Fruit fly (Drosophila melanogaster) whole organism, embryonic: ENCODE data around the gene CG16965.

ENCODE experiments used
- ATbp ChIP-seq: fragments of 200-800 bp; sonication (Bioruptor generic); optimal IDR thresholded peaks from 2 replicates; lab custom pipeline; 2017; ENCODE audit warnings: missing biosample characterization, mild to moderate bottlenecking, missing genetic modification characterization, missing genetic modification reagents
- Asciz ChIP-seq: fragments of 200-800 bp; sonication (Bioruptor generic); optimal IDR thresholded peaks from 2 replicates; lab custom pipeline; 2017; ENCODE audit warnings: missing biosample characterization, mild to moderate bottlenecking, missing genetic modification characterization, missing genetic modification reagents
- Atf3 ChIP-seq: fragments of 200-800 bp; sonication (Bioruptor generic); optimal IDR thresholded peaks from 3 replicates; lab custom pipeline; 2016; ENCODE audit warnings: missing biosample characterization, missing genetic modification characterization
- Atf6 ChIP-seq: fragments of 200-800 bp; sonication (Bioruptor generic); IDR thresholded peaks from 2 replicates; pipeline ENCODE4 v1.3.6; 2022; ENCODE audit warnings: missing biosample characterization, missing genetic modification characterization
- CG10462 ChIP-seq: fragments of 200-800 bp; sonication (Bioruptor generic); optimal IDR thresholded peaks from 2 replicates; lab custom pipeline; 2016; ENCODE audit warnings: missing biosample characterization, missing genetic modification characterization
- CG11093 ChIP-seq: fragments of 200-800 bp; sonication (Bioruptor generic); IDR thresholded peaks from 3 replicates; pipeline ENCODE4 v1.3.6; 2022; ENCODE audit warnings: missing biosample characterization, missing genetic modification characterization
- CG11247 ChIP-seq: fragments of 200-800 bp; sonication (Bioruptor generic); IDR thresholded peaks from 2 replicates; pipeline ENCODE4 v1.3.6; 2022; ENCODE audit warnings: missing biosample characterization, missing genetic modification characterization
- CG12942 ChIP-seq: fragments of 200-800 bp; sonication (Bioruptor generic); optimal IDR thresholded peaks from 3 replicates; lab custom pipeline; 2016; ENCODE audit warnings: missing biosample characterization, missing genetic modification characterization
- CG14050 ChIP-seq: fragments of 200-800 bp; sonication (Bioruptor generic); IDR thresholded peaks from 3 replicates; pipeline ENCODE4 v1.3.6; 2022; ENCODE audit warnings: missing biosample characterization, missing genetic modification characterization
- CG14710 ChIP-seq: fragments of 200-800 bp; sonication (Bioruptor generic); optimal IDR thresholded peaks from 3 replicates; lab custom pipeline; 2019; ENCODE audit warnings: missing biosample characterization, mild to moderate bottlenecking, missing genetic modification characterization, moderate library complexity
- CG15479 ChIP-seq: fragments of 200-800 bp; sonication (Bioruptor generic); optimal IDR thresholded peaks from 3 replicates; lab custom pipeline; 2019; ENCODE audit warnings: missing biosample characterization, mild to moderate bottlenecking, missing genetic modification characterization, moderate library complexity
- CG16779 ChIP-seq: fragments of 200-800 bp; sonication (Bioruptor generic); IDR thresholded peaks from 2 replicates; pipeline ENCODE4 v1.3.6; 2022; ENCODE audit warnings: missing biosample characterization, missing genetic modification characterization
- CG16813 ChIP-seq: fragments of 200-800 bp; sonication (Bioruptor generic); IDR thresholded peaks from 3 replicates; pipeline ENCODE4 v1.3.6; 2022; ENCODE audit warnings: missing biosample characterization, missing genetic modification characterization; ENCODE audit not compliant: partially characterized antibody
- CG2120 ChIP-seq: fragments of 200-800 bp; sonication (Bioruptor generic); optimal IDR thresholded peaks from 3 replicates; lab custom pipeline; 2016; ENCODE audit warnings: missing biosample characterization, missing genetic modification characterization
- CG32767 ChIP-seq: fragments of 200-800 bp; sonication (Bioruptor generic); IDR thresholded peaks from 2 replicates; pipeline ENCODE4 v1.3.6; 2022; ENCODE audit warnings: missing biosample characterization, missing genetic modification characterization
- CG3838 ChIP-seq: fragments of 200-800 bp; sonication (Bioruptor generic); optimal IDR thresholded peaks from 3 replicates; lab custom pipeline; 2016; ENCODE audit warnings: missing biosample characterization, missing genetic modification characterization
- CG42726 ChIP-seq: fragments of 200-800 bp; sonication (Bioruptor generic); IDR thresholded peaks from 2 replicates; pipeline ENCODE4 v1.3.6; 2022; ENCODE audit warnings: missing biosample characterization, missing genetic modification characterization; ENCODE audit not compliant: partially characterized antibody
- CG4820 ChIP-seq: fragments of 200-800 bp; sonication (Bioruptor generic); optimal IDR thresholded peaks from 3 replicates; lab custom pipeline; 2016; ENCODE audit warnings: missing biosample characterization, missing genetic modification characterization
- CG6683 ChIP-seq: fragments of 200-800 bp; sonication (Bioruptor generic); optimal IDR thresholded peaks from 2 replicates; lab custom pipeline; 2017; ENCODE audit warnings: missing biosample characterization, mild to moderate bottlenecking, missing genetic modification characterization, missing genetic modification reagents
- CG7839 ChIP-seq: fragments of 200-800 bp; sonication (Bioruptor generic); optimal IDR thresholded peaks from 3 replicates; lab custom pipeline; 2018; ENCODE audit warnings: missing biosample characterization, mild to moderate bottlenecking, missing genetic modification characterization, moderate library complexity
- CG8290 ChIP-seq, 3 experiments: fragments of 200-800 bp; sonication (Bioruptor generic); optimal IDR thresholded peaks; 2 replicates each; lab custom pipeline; 2016 to 2019; ENCODE audit warnings: missing biosample characterization in 3 of 3, missing genetic modification characterization in 3 of 3, mild to moderate bottlenecking in 2 of 3, moderate library complexity in 1 of 3
- CG9797 ChIP-seq: fragments of 200-800 bp; sonication (Bioruptor generic); optimal IDR thresholded peaks from 3 replicates; lab custom pipeline; 2018; ENCODE audit warnings: missing biosample characterization, mild to moderate bottlenecking, missing genetic modification characterization
- CG9932 ChIP-seq: fragments of 200-800 bp; sonication (Bioruptor generic); IDR thresholded peaks from 2 replicates; pipeline ENCODE4 v1.3.6; 2022; ENCODE audit warnings: missing biosample characterization, missing genetic modification characterization
- CkIIα-i1 ChIP-seq: fragments of 200-800 bp; sonication (Bioruptor generic); IDR thresholded peaks from 2 replicates; pipeline ENCODE4 v1.3.6; 2022; ENCODE audit warnings: missing biosample characterization, missing genetic modification characterization
- CrebB ChIP-seq: fragments of 200-800 bp; sonication (Bioruptor generic); optimal IDR thresholded peaks from 3 replicates; lab custom pipeline; 2018; ENCODE audit warnings: missing biosample characterization, mild to moderate bottlenecking, missing genetic modification characterization
- E2f1 ChIP-seq: fragments of 200-800 bp; sonication (Bioruptor generic); IDR thresholded peaks from 2 replicates; pipeline ENCODE4 v1.3.6; 2022; ENCODE audit warnings: missing biosample characterization, missing genetic modification characterization
- Hsf ChIP-seq: fragments of 200-800 bp; sonication (Bioruptor generic); optimal IDR thresholded peaks from 3 replicates; lab custom pipeline; 2016; ENCODE audit warnings: missing biosample characterization, missing genetic modification characterization
- Lpt ChIP-seq: fragments of >200 bp; optimal IDR thresholded peaks from 2 replicates; lab custom pipeline; 2018; ENCODE audit warnings: missing biosample characterization, missing genetic modification characterization
- Max ChIP-seq: fragments of 200-800 bp; sonication (Bioruptor generic); optimal IDR thresholded peaks from 2 replicates; lab custom pipeline; 2016; ENCODE audit warnings: missing biosample characterization, mild to moderate bottlenecking, missing genetic modification characterization
- NK7.1 ChIP-seq: fragments of 200-800 bp; sonication (Bioruptor generic); optimal IDR thresholded peaks from 3 replicates; lab custom pipeline; 2016; ENCODE audit warnings: missing biosample characterization, missing genetic modification characterization
- Ravus ChIP-seq: fragments of 200-800 bp; sonication (Bioruptor generic); IDR thresholded peaks from 2 replicates; pipeline ENCODE4 v1.3.6; 2022; ENCODE audit warnings: missing biosample characterization, missing genetic modification characterization
- Sin3A ChIP-seq: fragments of >200 bp; optimal IDR thresholded peaks from 2 replicates; lab custom pipeline; 2018
- amos ChIP-seq: fragments of 200-800 bp; sonication (Bioruptor generic); IDR thresholded peaks from 2 replicates; pipeline ENCODE4 v1.3.6; 2022; ENCODE audit warnings: missing biosample characterization, missing genetic modification characterization; ENCODE audit not compliant: partially characterized antibody
- btn ChIP-seq: fragments of 200-800 bp; sonication (Bioruptor generic); optimal IDR thresholded peaks from 2 replicates; lab custom pipeline; 2016; ENCODE audit warnings: missing biosample characterization, missing genetic modification characterization
- eyg ChIP-seq: fragments of 200-800 bp; sonication (Bioruptor generic); optimal IDR thresholded peaks from 3 replicates; lab custom pipeline; 2016; ENCODE audit warnings: missing biosample characterization, missing genetic modification characterization
- ind ChIP-seq: fragments of 200-800 bp; sonication (Bioruptor generic); optimal IDR thresholded peaks from 3 replicates; lab custom pipeline; 2016; ENCODE audit warnings: missing biosample characterization, missing genetic modification characterization
- insv ChIP-seq, 2 experiments: fragments of 200-800 bp; sonication (Bioruptor generic); optimal IDR thresholded peaks; 3 replicates each; lab custom pipeline; 2016 to 2018; ENCODE audit warnings: missing biosample characterization in 2 of 2, missing genetic modification characterization in 2 of 2
- kni ChIP-seq: fragments of 200-800 bp; sonication (Bioruptor generic); optimal IDR thresholded peaks from 3 replicates; lab custom pipeline; 2017; ENCODE audit warnings: mild to moderate bottlenecking, missing biosample characterization, missing genetic modification reagents, missing genetic modification characterization
- lola ChIP-seq, 3 experiments: fragments of >200 bp in 2 of 3; fragments of 200-800 bp in 1 of 3; sonication (Bioruptor generic) in 1 of 3; optimal IDR thresholded peaks; 2 replicates each; lab custom pipeline; 2017 to 2019; ENCODE audit warnings: missing biosample characterization in 3 of 3, missing genetic modification characterization in 3 of 3, mild to moderate bottlenecking in 1 of 3, moderate library complexity in 1 of 3
- nerfin-1 ChIP-seq: fragments of 200-800 bp; sonication (Bioruptor generic); optimal IDR thresholded peaks from 3 replicates; lab custom pipeline; 2019; ENCODE audit warnings: missing biosample characterization, mild to moderate bottlenecking, missing genetic modification characterization, moderate library complexity
- peb ChIP-seq: fragments of 200-800 bp; sonication (Bioruptor generic); IDR thresholded peaks from 2 replicates; pipeline ENCODE4 v1.3.6; 2022; ENCODE audit warnings: missing biosample characterization, missing genetic modification characterization
- pnt ChIP-seq: fragments of 200-800 bp; sonication (Bioruptor generic); optimal IDR thresholded peaks from 3 replicates; lab custom pipeline; 2016; ENCODE audit warnings: missing biosample characterization, missing genetic modification characterization
- sna ChIP-seq: fragments of 200-800 bp; sonication (Bioruptor generic); IDR thresholded peaks from 2 replicates; pipeline ENCODE4 v1.3.6; 2022; ENCODE audit warnings: missing biosample characterization, missing genetic modification characterization; ENCODE audit not compliant: partially characterized antibody
- tup ChIP-seq: fragments of 200-800 bp; sonication (Bioruptor generic); optimal IDR thresholded peaks from 2 replicates; lab custom pipeline; 2016; ENCODE audit warnings: missing biosample characterization, mild to moderate bottlenecking, missing genetic modification characterization, moderate library complexity
- usp ChIP-seq: fragments of >200 bp; optimal IDR thresholded peaks from 2 replicates; lab custom pipeline; 2017; ENCODE audit warnings: missing biosample characterization, missing genetic modification characterization
- vnd ChIP-seq: fragments of 200-800 bp; sonication (Bioruptor generic); IDR thresholded peaks from 3 replicates; pipeline ENCODE4 v1.3.6; 2022; ENCODE audit warnings: missing biosample characterization, missing genetic modification characterization; ENCODE audit not compliant: partially characterized antibody
- z ChIP-seq: fragments of 200-800 bp; sonication (Bioruptor generic); IDR thresholded peaks from 3 replicates; pipeline ENCODE4 v1.3.6; 2022; ENCODE audit warnings: missing biosample characterization, missing genetic modification characterization
- zfh1 ChIP-seq: fragments of 200-800 bp; sonication (Bioruptor generic); IDR thresholded peaks from 3 replicates; pipeline ENCODE4 v1.3.6; 2022; ENCODE audit warnings: missing biosample characterization, missing genetic modification characterization

The CG16965 gene

DNA sequence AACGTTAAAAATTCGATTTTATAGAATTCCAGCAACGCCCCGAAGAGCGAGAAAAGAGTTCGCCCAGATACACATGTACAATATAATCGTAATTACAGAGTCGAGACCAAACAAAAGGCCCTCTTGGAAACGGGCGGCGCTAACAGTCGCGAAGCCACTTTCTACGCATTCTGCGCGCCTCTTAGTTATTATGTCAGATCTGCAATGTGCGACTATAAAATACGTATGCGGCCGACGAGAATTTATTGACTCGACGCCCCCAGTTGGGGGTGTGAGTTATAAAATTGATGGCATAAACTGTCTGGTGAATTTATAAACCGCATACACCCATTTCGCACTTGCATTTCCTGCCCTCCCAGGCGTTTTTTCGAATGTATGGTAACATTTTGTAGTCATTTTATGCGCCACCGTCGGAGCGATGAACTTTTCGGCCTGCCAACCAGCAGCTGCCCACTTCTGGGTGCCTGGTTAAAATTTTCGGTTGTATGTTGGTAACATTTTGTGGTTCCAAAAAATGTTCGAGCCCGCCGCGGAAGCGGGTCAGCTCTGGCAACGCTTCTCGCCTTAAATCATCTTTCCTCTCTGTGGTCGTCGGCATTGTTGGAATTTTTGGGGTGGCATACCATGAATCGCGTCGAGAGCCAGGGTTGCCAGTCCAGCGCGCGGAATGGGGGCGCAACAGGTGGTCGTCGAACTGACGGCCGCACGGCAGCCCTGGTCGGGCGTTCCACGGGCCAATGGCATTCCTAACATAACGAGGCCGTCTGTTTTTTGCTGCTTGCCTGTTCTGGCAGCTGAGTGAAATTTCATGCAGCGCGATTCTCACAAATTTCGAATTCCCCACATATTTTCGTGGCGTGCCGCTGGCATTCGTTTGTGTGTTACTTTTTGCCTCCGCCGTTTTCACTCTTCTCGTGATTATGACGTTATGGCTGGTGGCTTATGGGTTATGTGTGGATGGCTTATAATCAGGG lies 30.6 kb downstream of the CG16965 start (continued):
- TF ChIP-seq nerfin-1 (tag; lab: Kevin White, UChicago), result peak; percentile 100
- peak in 1 of 2 experiments; percentile 60 for TF ChIP-seq insv (GFP tag; optimal IDR thresholded peaks at IDR 0.05; lab: Kevin White, UChicago)
- no peak for TF ChIP-seq amos (GFP tag; lab: Robert Waterston, UW)
- TF ChIP-seq vnd (GFP tag; lab: Robert Waterston, UW), result no peak
- peak; percentile 60 for TF ChIP-seq CG7839 (tag; lab: Kevin White, UChicago)
- TF ChIP-seq Hsf (GFP tag; lab: Kevin White, UChicago), result peak; percentile 58
- TF ChIP-seq pnt (GFP tag; lab: Kevin White, UChicago), result peak; percentile 71
- no peak for TF ChIP-seq Lpt (GFP tag; lab: Kevin White, UChicago)
- TF ChIP-seq CG16779 (GFP tag; lab: Robert Waterston, UW), result no peak
- TF ChIP-seq Asciz (GFP tag; lab: Kevin White, UChicago), result no peak
- TF ChIP-seq CG12942 (GFP tag; lab: Kevin White, UChicago), result peak; percentile 26
- TF ChIP-seq usp (GFP tag; lab: Kevin White, UChicago), result no peak
- peak; percentile 45 for TF ChIP-seq CG6683 (GFP tag; lab: Kevin White, UChicago)
- no peak for TF ChIP-seq CG9932
- peak; percentile 22 for TF ChIP-seq CG9797 (GFP tag; lab: Kevin White, UChicago)
- no peak for TF ChIP-seq CG42726 (GFP tag; lab: Robert Waterston, UW)
- TF ChIP-seq btn (GFP tag; lab: Kevin White, UChicago), result peak; percentile 66
- no peak for TF ChIP-seq z (GFP tag; lab: Robert Waterston, UW)
- TF ChIP-seq tup, result peak; percentile 24
- TF ChIP-seq ATbp (GFP tag; lab: Kevin White, UChicago), result peak; percentile 66
- no peak for TF ChIP-seq CG16813 (GFP tag; lab: Robert Waterston, UW)
- no peak for TF ChIP-seq zfh1 (GFP tag; lab: Robert Waterston, UW)
- TF ChIP-seq E2f1 (GFP tag; lab: Robert Waterston, UW), result no peak
- no peak for TF ChIP-seq lola (GFP tag; optimal IDR thresholded peaks at IDR 0.05; lab: Kevin White, UChicago)
- TF ChIP-seq CG14710 (tag; lab: Kevin White, UChicago), result peak; percentile 62
- TF ChIP-seq eyg, result peak; percentile 57
- TF ChIP-seq Ravus (GFP tag; lab: Robert Waterston, UW), result no peak
- TF ChIP-seq sna (GFP tag; lab: Robert Waterston, UW), result no peak
- no peak for TF ChIP-seq CG32767 (GFP tag; lab: Robert Waterston, UW)
- TF ChIP-seq NK7.1 (GFP tag; lab: Kevin White, UChicago), result peak; percentile 68
- peak; percentile 2 for TF ChIP-seq Atf3
- TF ChIP-seq kni (GFP tag; lab: Kevin White, UChicago), result peak; percentile 99
- TF ChIP-seq ind, result peak; percentile 84
- TF ChIP-seq Max (GFP tag; lab: Kevin White, UChicago), result peak; percentile 34
- TF ChIP-seq CG11247, result no peak
- TF ChIP-seq CkIIα-i1 (GFP tag; lab: Robert Waterston, UW), result no peak
- TF ChIP-seq peb (GFP tag; lab: Robert Waterston, UW), result no peak
- TF ChIP-seq CG10462 (GFP tag; lab: Kevin White, UChicago), result no peak
- no peak for TF ChIP-seq CG14050 (GFP tag; lab: Robert Waterston, UW)
- peak; percentile 88 for TF ChIP-seq CG2120 (GFP tag; lab: Kevin White, UChicago)
- TF ChIP-seq CG8290 (GFP tag; optimal IDR thresholded peaks at IDR 0.05; lab: Kevin White, UChicago), result no peak
- peak; percentile 15 to 96 for TF ChIP-seq CG8290 (tag; optimal IDR thresholded peaks at IDR 0.05; lab: Kevin White, UChicago)
- peak; percentile 46 for TF ChIP-seq CG3838 (GFP tag; lab: Kevin White, UChicago)
- peak; percentile 66; the same call in 2 of the 3 replicates for TF ChIP-seq CG11093 (GFP tag; lab: Robert Waterston, UW)
- TF ChIP-seq Atf6 (GFP tag; lab: Robert Waterston, UW), result no peak
- TF ChIP-seq CrebB (tag; lab: Kevin White, UChicago), result peak; percentile 72
- peak; percentile 1 for TF ChIP-seq Sin3A (lab: Kevin White, UChicago)
- TF ChIP-seq CG15479, result peak; percentile 90
- TF ChIP-seq CG4820 (GFP tag; lab: Kevin White, UChicago), result peak; percentile 54
